Worm (Caenorhabditis elegans) whole organism, mixed stage, embryonic: ENCODE results near the gene F58G6.3.
A peak's percentile ranks its signal among the peaks of the same experiment; 100 is the strongest.

Source experiments
- flh-1 ChIP-seq: fragments of 200-800 bp; sonication (Bioruptor generic); optimal IDR thresholded peaks from 2 replicates; lab custom pipeline; 2018; ENCODE audit warnings: mild to moderate bottlenecking, missing genetic modification characterization, moderate library complexity, missing compliant biosample characterization
- ham-2 ChIP-seq: fragments of 200-800 bp; sonication (Bioruptor generic); optimal IDR thresholded peaks from 2 replicates; lab custom pipeline; 2018; ENCODE audit warnings: mild to moderate bottlenecking, missing genetic modification characterization, missing compliant biosample characterization
- lin-13 ChIP-seq: fragments of 150-350 bp; optimal IDR thresholded peaks from 2 replicates; lab custom pipeline; 2014; ENCODE audit warnings: missing biosample characterization, missing genetic modification characterization
- lin-32 ChIP-seq: fragments of 200-800 bp; sonication (Bioruptor generic); optimal IDR thresholded peaks from 2 replicates; lab custom pipeline; 2018; ENCODE audit warnings: mild to moderate bottlenecking, missing genetic modification characterization, missing compliant biosample characterization
- lsy-2 ChIP-seq: fragments of 150-350 bp; optimal IDR thresholded peaks from 2 replicates; lab custom pipeline; 2014; ENCODE audit warnings: missing biosample characterization, missing genetic modification characterization
- mab-5 ChIP-seq: fragments of 150-350 bp; optimal IDR thresholded peaks from 2 replicates; lab custom pipeline; 2014; ENCODE audit warnings: missing biosample characterization, missing genetic modification characterization
- mls-2 ChIP-seq: sonication (generic microtip); optimal IDR thresholded peaks from 2 replicates; lab custom pipeline; 2016; ENCODE audit warnings: mild to moderate bottlenecking, missing genetic modification characterization, moderate library complexity, missing compliant biosample characterization
- nhr-237 ChIP-seq: fragments of 150-350 bp; optimal IDR thresholded peaks from 2 replicates; lab custom pipeline; 2014; ENCODE audit warnings: missing biosample characterization, missing genetic modification characterization
- nhr-28 ChIP-seq: fragments of 150-350 bp; optimal IDR thresholded peaks from 2 replicates; lab custom pipeline; 2014; ENCODE audit warnings: missing biosample characterization, missing genetic modification characterization
- pha-4 ChIP-seq: fragments of 150-350 bp; optimal IDR thresholded peaks from 2 replicates; lab custom pipeline; 2018; ENCODE audit warnings: missing biosample characterization, missing genetic modification reagents, missing genetic modification characterization
- sem-2 ChIP-seq: fragments of 200-800 bp; sonication (Bioruptor generic); optimal IDR thresholded peaks from 2 replicates; lab custom pipeline; 2018; ENCODE audit warnings: mild to moderate bottlenecking, missing genetic modification characterization, missing compliant biosample characterization
- unc-120 ChIP-seq: sonication (generic microtip); optimal IDR thresholded peaks from 2 replicates; lab custom pipeline; 2017; ENCODE audit warnings: missing genetic modification characterization, missing compliant biosample characterization; ENCODE audit not compliant: poor library complexity, severe bottlenecking
- unc-39 ChIP-seq: fragments of 150-350 bp; optimal IDR thresholded peaks from 2 replicates; lab custom pipeline; 2014; ENCODE audit warnings: missing biosample characterization, missing genetic modification characterization
- unc-62 ChIP-seq: fragments of 150-350 bp; optimal IDR thresholded peaks from 2 replicates; lab custom pipeline; 2014; ENCODE audit warnings: missing biosample characterization, missing genetic modification reagents, missing genetic modification characterization

DNA sequence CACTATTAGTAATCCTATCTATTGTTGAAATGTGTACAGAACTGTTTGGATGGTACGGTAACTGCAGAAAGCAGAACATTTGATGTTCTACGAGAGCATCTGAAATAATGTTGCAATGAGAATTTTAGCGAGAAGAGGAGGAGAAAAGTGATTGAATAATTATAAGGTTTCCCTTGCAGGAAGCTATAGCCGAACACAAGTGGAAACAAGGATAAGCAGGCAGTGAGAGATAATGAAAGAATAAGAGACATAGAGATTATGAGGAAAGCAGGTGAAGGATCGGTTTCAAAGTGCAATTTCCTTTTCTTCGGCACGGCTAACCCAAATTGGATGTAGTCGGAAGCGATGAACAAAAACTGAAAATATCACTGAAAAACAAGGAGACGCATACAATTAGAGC, 11.4 kb upstream of the F58G6.3 start, which contains the start of gene del-2:
- TF ChIP-seq unc-62 (no peak), nhr-237 (no peak), nhr-28 (tag; lab: Kevin White, UChicago) (no peak), lin-13 (tag; lab: Kevin White, UChicago) (no peak), ham-2 (GFP tag; lab: Kevin White, UChicago) (peak; percentile 26), unc-39 (tag; lab: Kevin White, UChicago) (no peak), mls-2 (no peak), lin-32 (GFP tag; lab: Kevin White, UChicago) (no peak), pha-4 (tag; lab: Kevin White, UChicago) (no peak), sem-2 (GFP tag; lab: Kevin White, UChicago) (no peak), flh-1 (no peak), unc-120 (tag; lab: Kevin White, UChicago) (no peak), lsy-2 (tag; lab: Kevin White, UChicago) (no peak), mab-5 (tag; lab: Kevin White, UChicago) (no peak)
